Fruit fly (Drosophila melanogaster) whole organism: ENCODE measurements around the gene CG12316.

Experiments used
- CG8478 ChIP-seq: fragments of >200 bp; optimal IDR thresholded peaks from 2 replicates; lab custom pipeline; 2018; ENCODE audit warnings: inconsistent platforms
- Dll ChIP-seq: fragments of >200 bp; optimal IDR thresholded peaks from 2 replicates; lab custom pipeline; 2017
- EcR ChIP-seq, 2 experiments: fragments of >200 bp; optimal IDR thresholded peaks; 2 replicates each; lab custom pipeline; 2017; ENCODE audit warnings: missing biosample characterization in 2 of 2, missing genetic modification characterization in 2 of 2, missing genetic modification reagents in 2 of 2
- pan ChIP-seq: fragments of >200 bp; optimal IDR thresholded peaks from 2 replicates; lab custom pipeline; 2017
- psq ChIP-seq: fragments of >200 bp; optimal IDR thresholded peaks from 2 replicates; lab custom pipeline; 2017
- usp ChIP-seq: fragments of >200 bp; optimal IDR thresholded peaks from 2 replicates; lab custom pipeline; 2017; ENCODE audit warnings: missing biosample characterization, missing genetic modification characterization, mixed read lengths

The CG12316 gene

DNA sequence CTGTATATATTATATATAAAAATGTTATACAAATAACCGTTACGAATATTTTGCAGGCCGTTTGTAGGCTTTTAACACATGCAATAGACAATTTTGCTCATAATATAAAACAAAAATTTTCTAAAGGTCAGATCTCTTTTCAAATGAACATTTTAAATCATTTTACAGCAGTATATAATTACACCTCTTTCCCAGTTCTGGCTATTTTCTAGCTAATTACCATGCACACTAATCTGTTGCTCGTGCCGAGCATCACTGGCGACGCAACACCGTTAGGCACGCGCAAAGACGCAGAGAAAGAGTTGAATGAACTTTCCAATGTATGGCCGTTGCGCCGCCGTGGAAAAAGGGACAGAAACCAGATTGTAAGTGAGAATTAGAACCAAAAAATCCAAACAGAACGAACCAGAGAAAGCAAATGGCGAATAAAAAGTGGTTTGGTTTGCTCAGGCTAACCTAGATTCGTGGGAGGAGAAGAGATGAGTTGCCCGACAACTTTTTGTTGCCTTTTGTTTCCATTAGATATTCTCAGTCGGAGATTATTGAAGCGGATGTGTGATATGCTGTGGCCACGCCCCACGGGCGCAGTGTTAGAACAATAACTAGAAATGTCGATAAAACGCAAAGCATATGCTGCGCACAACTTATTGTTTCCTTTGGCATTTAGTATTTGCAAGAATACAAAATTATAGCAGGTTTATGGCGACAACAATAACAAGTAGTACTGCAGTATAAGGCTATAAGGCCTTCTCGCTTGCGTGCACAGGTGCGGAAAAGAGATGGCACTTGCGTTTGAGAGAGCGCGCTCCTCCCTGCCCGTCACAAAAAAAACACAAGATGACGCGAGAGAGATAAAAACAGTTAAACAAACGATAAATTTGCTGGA is 4.6 kb upstream of the CG12316 start:
- TF ChIP-seq pan (lab: Kevin White, UChicago) (no peak), psq (lab: Kevin White, UChicago) (no peak), Dll (lab: Kevin White, UChicago) (no peak), usp (GFP tag; lab: Kevin White, UChicago) (no peak), CG8478 (lab: Kevin White, UChicago) (peak; percentile 4), EcR (GFP tag; optimal IDR thresholded peaks at IDR 0.05; lab: Kevin White, UChicago) (peak; percentile 67 to 92)

dm6 chr3L:15140268-15140957 is 3.7 kb upstream of the CG12316 start:
- no peak for TF ChIP-seq psq (lab: Kevin White, UChicago)
- TF ChIP-seq pan (lab: Kevin White, UChicago), result no peak
- no peak for TF ChIP-seq CG8478 (lab: Kevin White, UChicago)
- TF ChIP-seq usp (GFP tag; lab: Kevin White, UChicago), result no peak
- no peak for TF ChIP-seq EcR (GFP tag; optimal IDR thresholded peaks at IDR 0.05; lab: Kevin White, UChicago)
- TF ChIP-seq Dll (lab: Kevin White, UChicago), result no peak

- TF ChIP-seq EcR (GFP tag; optimal IDR thresholded peaks at IDR 0.05; lab: Kevin White, UChicago), result no peak
- no peak for TF ChIP-seq CG8478 (lab: Kevin White, UChicago)
- TF ChIP-seq pan (lab: Kevin White, UChicago), result no peak
- TF ChIP-seq usp (GFP tag; lab: Kevin White, UChicago), result no peak
- no peak for TF ChIP-seq Dll (lab: Kevin White, UChicago)
- TF ChIP-seq psq (lab: Kevin White, UChicago), result no peak
Observed at dm6 chr3L:15137790-15138189, 1.1 kb upstream of the CG12316 start.

DNA sequence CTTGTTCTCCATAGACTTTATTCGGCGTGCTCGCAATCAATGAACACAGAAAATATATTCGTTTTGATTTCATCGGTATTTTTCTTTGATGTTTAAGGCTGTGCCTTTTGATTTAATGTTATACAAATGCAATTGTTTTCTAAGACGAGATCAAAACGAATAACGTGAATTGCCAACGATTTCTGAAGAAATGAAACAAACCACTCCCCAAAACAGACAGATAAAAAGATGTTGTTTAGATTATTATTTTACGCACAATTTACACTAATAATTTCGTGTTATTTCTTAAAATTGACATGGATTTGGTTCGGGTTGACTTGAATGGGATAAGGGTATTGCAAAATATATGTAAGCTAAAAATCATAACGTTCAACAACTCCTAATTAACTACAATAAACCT is 5.5 kb downstream of the CG12316 start, which contains the start of gene CG13457:
Gene CG13457, minus strand, starts transcription at position 101 of the 400 bp plus-strand sequence.
- TF ChIP-seq usp (GFP tag; lab: Kevin White, UChicago), result no peak
- TF ChIP-seq Dll (lab: Kevin White, UChicago), result no peak
- TF ChIP-seq CG8478 (lab: Kevin White, UChicago), result no peak
- no peak for TF ChIP-seq EcR (GFP tag; optimal IDR thresholded peaks at IDR 0.05; lab: Kevin White, UChicago)
- TF ChIP-seq psq (lab: Kevin White, UChicago), result no peak

dm6 chr3L:15125717-15126116 is 11.0 kb downstream of the CG12316 start:
- TF ChIP-seq Dll (lab: Kevin White, UChicago), result no peak
- no peak for TF ChIP-seq psq (lab: Kevin White, UChicago)
- TF ChIP-seq pan (lab: Kevin White, UChicago), result no peak
- no peak for TF ChIP-seq usp (GFP tag; lab: Kevin White, UChicago)
- no peak for TF ChIP-seq CG8478 (lab: Kevin White, UChicago)
- no peak for TF ChIP-seq EcR (GFP tag; optimal IDR thresholded peaks at IDR 0.05; lab: Kevin White, UChicago)

DNA sequence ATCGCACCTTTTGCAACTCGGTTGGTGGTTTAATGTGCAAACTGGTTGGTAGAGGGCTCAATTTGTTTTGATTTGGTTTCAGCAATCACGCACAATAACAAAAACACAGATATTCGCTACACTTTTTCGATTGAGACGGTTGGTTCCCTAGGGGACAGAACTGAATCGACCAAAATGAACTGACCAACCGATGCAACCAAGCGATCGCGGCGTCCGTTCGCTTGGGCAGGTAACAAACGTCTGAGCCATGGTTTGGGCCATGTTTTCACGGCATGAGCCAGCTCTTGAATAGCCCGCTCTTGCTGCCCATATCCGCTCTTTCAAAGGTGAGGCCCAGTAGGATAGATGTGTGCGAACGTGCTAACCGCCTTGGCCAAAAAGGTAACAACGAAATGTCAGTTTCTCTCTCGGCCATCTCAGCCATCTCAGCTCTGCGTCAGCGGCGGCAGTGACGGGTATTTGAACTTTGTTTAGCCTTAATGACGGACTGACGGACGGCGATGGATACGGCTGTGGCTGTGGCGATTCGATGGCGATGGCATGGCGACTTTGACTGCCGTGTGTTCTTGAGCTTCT is 11.6 kb downstream of the CG12316 start, which contains the start of gene CG16959:
Gene CG16959, minus strand, starts transcription at position 245 of the 576 bp plus-strand sequence.
- TF ChIP-seq EcR (GFP tag; optimal IDR thresholded peaks at IDR 0.05; lab: Kevin White, UChicago), result peak in 1 of 2 experiments; percentile 49
- TF ChIP-seq CG8478 (lab: Kevin White, UChicago), result no peak

dm6 chr3L:15123736-15124135 is 13.0 kb downstream of the CG12316 start:
- TF ChIP-seq psq (lab: Kevin White, UChicago), result no peak

DNA sequence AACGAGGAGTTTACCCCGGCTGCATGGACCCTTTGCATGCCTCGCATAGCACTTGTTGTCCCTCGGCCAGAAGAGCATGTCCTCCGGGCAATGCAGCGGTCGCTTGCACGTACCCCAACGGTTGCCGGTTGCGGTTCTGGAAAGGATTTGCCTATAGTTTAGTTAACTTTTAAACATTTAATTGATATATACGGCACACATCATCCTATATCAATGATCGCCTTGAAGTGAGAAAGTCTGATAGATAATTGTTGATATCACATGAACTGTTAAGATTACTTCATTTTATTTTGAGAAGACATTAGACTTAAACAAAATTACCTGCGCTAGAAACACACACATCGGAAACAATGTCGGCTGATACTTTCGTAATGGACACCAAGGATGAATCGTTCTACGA is 15.5 kb downstream of the CG12316 start, which contains the start of gene CG32847:
Gene CG32847, plus strand, starts transcription at position 301 of the 400 bp plus-strand sequence.
- TF ChIP-seq CG8478 (lab: Kevin White, UChicago) (no peak), psq (lab: Kevin White, UChicago) (no peak)

- TF ChIP-seq Dll (lab: Kevin White, UChicago) (no peak), psq (lab: Kevin White, UChicago) (no peak), EcR (GFP tag; optimal IDR thresholded peaks at IDR 0.05; lab: Kevin White, UChicago) (no peak), usp (GFP tag; lab: Kevin White, UChicago) (no peak), CG8478 (lab: Kevin White, UChicago) (no peak), pan (lab: Kevin White, UChicago) (no peak)
Observed at dm6 chr3L:15116536-15116935, 20.2 kb downstream of the CG12316 start, which contains the start of gene Cep135. TSS of gene Cep135 (plus strand) at chr3L:15116737.

DNA sequence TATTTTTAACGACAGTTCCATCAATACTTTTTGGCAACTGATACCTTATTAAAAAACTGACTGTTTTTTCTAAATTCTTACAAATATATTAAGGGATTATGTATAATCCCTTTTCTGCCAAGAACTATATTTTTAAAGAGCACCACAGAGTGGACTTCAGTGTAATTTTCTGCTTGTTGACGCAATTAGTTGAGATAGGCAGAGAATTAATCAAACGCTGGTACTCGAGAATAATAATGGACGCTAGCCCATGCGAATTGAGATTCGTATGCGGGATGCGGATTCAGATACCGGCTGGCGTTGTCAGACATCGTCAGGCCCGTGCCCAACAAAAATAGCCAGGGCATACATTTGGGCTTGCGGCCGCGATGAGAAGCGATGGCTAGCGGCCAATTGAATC is 23.5 kb downstream of the CG12316 start, which contains the start of gene CG13458:
Gene CG13458, plus strand, starts transcription at position 301 of the 400 bp plus-strand sequence.
- TF ChIP-seq Dll (lab: Kevin White, UChicago), result no peak
- TF ChIP-seq CG8478 (lab: Kevin White, UChicago), result no peak
- no peak for TF ChIP-seq usp (GFP tag; lab: Kevin White, UChicago)
- no peak for TF ChIP-seq EcR (GFP tag; optimal IDR thresholded peaks at IDR 0.05; lab: Kevin White, UChicago)
- TF ChIP-seq pan (lab: Kevin White, UChicago), result no peak
- TF ChIP-seq psq (lab: Kevin White, UChicago), result no peak

- TF ChIP-seq CG8478 (lab: Kevin White, UChicago), result no peak
- no peak for TF ChIP-seq pan (lab: Kevin White, UChicago)
- no peak for TF ChIP-seq Dll (lab: Kevin White, UChicago)
- TF ChIP-seq psq (lab: Kevin White, UChicago), result no peak
- TF ChIP-seq usp (GFP tag; lab: Kevin White, UChicago), result no peak
- no peak for TF ChIP-seq EcR (GFP tag; optimal IDR thresholded peaks at IDR 0.05; lab: Kevin White, UChicago)
Observed at dm6 chr3L:15108948-15109347, 27.8 kb downstream of the CG12316 start.
